Fruit fly (Drosophila melanogaster): ENCODE measurements around the gene ATPsynE.

DNA sequence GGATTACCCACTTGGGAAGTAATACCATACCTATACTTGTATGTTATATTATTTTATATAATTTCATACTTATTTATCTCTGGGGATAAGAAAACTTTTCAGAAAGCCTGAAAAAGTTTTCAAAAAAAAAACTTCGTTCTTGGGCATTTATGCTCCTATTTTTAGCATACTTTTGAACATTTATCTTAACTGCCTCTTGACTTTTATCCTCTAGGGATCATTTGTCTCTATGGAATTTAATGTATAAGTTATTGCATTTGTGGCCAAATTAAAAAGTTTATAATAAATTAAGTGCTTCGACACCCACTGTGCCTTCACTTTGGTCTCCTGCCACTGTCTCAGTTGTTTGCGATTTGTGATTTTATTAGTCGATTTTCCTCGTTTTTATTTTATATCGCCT is 46.4 kb upstream of the ATPsynE start:
- TF ChIP-seq rn (GFP tag; IDR thresholded peaks at IDR 0.05), result no peak
- TF ChIP-seq gl (tag; optimal IDR thresholded peaks at IDR 0.05), result no peak
- no peak for TF ChIP-seq fd96Ca (GFP tag; IDR thresholded peaks at IDR 0.05)
- peak; percentile 15 for TF ChIP-seq CG8159 (tag; optimal IDR thresholded peaks at IDR 0.05)
- TF ChIP-seq CG13204 (GFP tag; optimal IDR thresholded peaks at IDR 0.05), result no peak
- no peak for TF ChIP-seq CG12605 (GFP tag; IDR thresholded peaks at IDR 0.05)
- TF ChIP-seq D1 (tag; optimal IDR thresholded peaks at IDR 0.05), result no peak
- TF ChIP-seq Pif1B (GFP tag; optimal IDR thresholded peaks at IDR 0.05), result peak; percentile 19
- TF ChIP-seq CG10348 (GFP tag; IDR thresholded peaks at IDR 0.05), result no peak

Data from whole organism, pupa.